Fruit fly (Drosophila melanogaster) whole organism, prepupa: ENCODE data around the gene Gr64d.

Experiments used
- CG11294 ChIP-seq: fragments of 200-800 bp; sonication (Bioruptor generic); IDR thresholded peaks from 2 replicates; pipeline ENCODE4 v1.3.6; 2022; ENCODE audit warnings: missing biosample characterization, missing genetic modification characterization
- CG11762 ChIP-seq: fragments of 200-800 bp; sonication (Bioruptor generic); optimal IDR thresholded peaks from 3 replicates; lab custom pipeline; 2016; ENCODE audit warnings: missing biosample characterization, missing genetic modification characterization; ENCODE audit not compliant: insufficient read depth
- CG11902 ChIP-seq: fragments of 200-800 bp; sonication (Bioruptor generic); optimal IDR thresholded peaks from 3 replicates; lab custom pipeline; 2016; ENCODE audit warnings: missing biosample characterization, missing genetic modification characterization
- CG31627 ChIP-seq: fragments of 200-800 bp; sonication (Bioruptor generic); optimal IDR thresholded peaks from 3 replicates; lab custom pipeline; 2016; ENCODE audit warnings: missing biosample characterization, missing genetic modification characterization
- CG3919 ChIP-seq: fragments of 200-800 bp; sonication (Bioruptor generic); optimal IDR thresholded peaks from 3 replicates; lab custom pipeline; 2016; ENCODE audit warnings: missing biosample characterization, missing genetic modification characterization
- CG4318 ChIP-seq: fragments of 200-800 bp; sonication (Bioruptor generic); optimal IDR thresholded peaks from 3 replicates; lab custom pipeline; 2017; ENCODE audit warnings: missing biosample characterization, mild to moderate bottlenecking, missing genetic modification characterization
- CG6276 ChIP-seq: fragments of 200-800 bp; sonication (Bioruptor generic); optimal IDR thresholded peaks from 2 replicates; lab custom pipeline; 2017; ENCODE audit warnings: missing biosample characterization, mild to moderate bottlenecking, missing genetic modification characterization
- CG6792 ChIP-seq: fragments of 200-800 bp; sonication (Bioruptor generic); optimal IDR thresholded peaks from 3 replicates; lab custom pipeline; 2016; ENCODE audit warnings: missing biosample characterization, missing genetic modification characterization
- CG6854 ChIP-seq: fragments of 200-800 bp; sonication (Bioruptor generic); optimal IDR thresholded peaks from 2 replicates; lab custom pipeline; 2017; ENCODE audit warnings: missing biosample characterization, mild to moderate bottlenecking, missing genetic modification characterization
- CG8319 ChIP-seq: fragments of 200-800 bp; sonication (Bioruptor generic); optimal IDR thresholded peaks from 3 replicates; lab custom pipeline; 2016; ENCODE audit warnings: missing biosample characterization, missing genetic modification characterization
- CG8632 ChIP-seq: fragments of 200-800 bp; sonication (Bioruptor generic); optimal IDR thresholded peaks from 3 replicates; lab custom pipeline; 2016; ENCODE audit warnings: missing biosample characterization, missing genetic modification characterization
- Eip78C ChIP-seq: fragments of 200-800 bp; sonication (Bioruptor generic); peaks from one replicate; lab custom pipeline; 2016; ENCODE audit warnings: missing biosample characterization, missing genetic modification characterization
- Eip93F ChIP-seq: fragments of 200-800 bp; sonication (Bioruptor generic); optimal IDR thresholded peaks from 2 replicates; lab custom pipeline; 2016; ENCODE audit warnings: missing biosample characterization, mild to moderate bottlenecking, missing genetic modification characterization
- Ets96B ChIP-seq: fragments of 200-800 bp; optimal IDR thresholded peaks from 2 replicates; lab custom pipeline; 2019; ENCODE audit warnings: missing biosample characterization, mild to moderate bottlenecking, missing genetic modification characterization, moderate library complexity
- Gug ChIP-seq: fragments of 200-800 bp; sonication (Bioruptor generic); IDR thresholded peaks from 2 replicates; pipeline ENCODE4 v1.3.6; 2022; ENCODE audit warnings: missing biosample characterization, missing genetic modification characterization
- Hr38 ChIP-seq: sonication (Bioruptor generic); optimal IDR thresholded peaks from 2 replicates; lab custom pipeline; 2016; ENCODE audit warnings: missing biosample characterization, missing genetic modification characterization
- Hr39 ChIP-seq: fragments of 200-800 bp; sonication (Bioruptor generic); optimal IDR thresholded peaks from 2 replicates; lab custom pipeline; 2016; ENCODE audit warnings: missing biosample characterization, missing genetic modification characterization
- Hr4 ChIP-seq: fragments of 200-800 bp; sonication (Bioruptor generic); optimal IDR thresholded peaks from 3 replicates; lab custom pipeline; 2016; ENCODE audit warnings: missing biosample characterization, missing genetic modification characterization
- Lpt ChIP-seq: fragments of 200-800 bp; sonication (Bioruptor generic); optimal IDR thresholded peaks from 3 replicates; lab custom pipeline; 2016; ENCODE audit warnings: missing biosample characterization, missing genetic modification characterization
- Met ChIP-seq: fragments of 200-800 bp; sonication (Bioruptor generic); optimal IDR thresholded peaks from 3 replicates; lab custom pipeline; 2016; ENCODE audit warnings: missing biosample characterization, missing genetic modification characterization
- OdsH ChIP-seq: fragments of 200-800 bp; sonication (Bioruptor generic); optimal IDR thresholded peaks from 3 replicates; lab custom pipeline; 2016; ENCODE audit warnings: missing biosample characterization, missing genetic modification characterization
- Smox ChIP-seq: fragments of 200-800 bp; sonication (Bioruptor generic); optimal IDR thresholded peaks from 3 replicates; lab custom pipeline; 2016; ENCODE audit warnings: missing biosample characterization, missing genetic modification characterization
- achi ChIP-seq: fragments of 200-800 bp; sonication (Bioruptor generic); optimal IDR thresholded peaks from 3 replicates; lab custom pipeline; 2016; ENCODE audit warnings: missing biosample characterization, missing genetic modification characterization
- acj6 ChIP-seq: fragments of 200-800 bp; sonication (Bioruptor generic); optimal IDR thresholded peaks from 3 replicates; lab custom pipeline; 2016; ENCODE audit warnings: missing biosample characterization, missing genetic modification characterization
- dac ChIP-seq: fragments of 200-800 bp; sonication (Bioruptor generic); optimal IDR thresholded peaks from 2 replicates; lab custom pipeline; 2017; ENCODE audit warnings: missing biosample characterization, mild to moderate bottlenecking, missing genetic modification characterization
- dsx ChIP-seq: fragments of 200-800 bp; optimal IDR thresholded peaks from 3 replicates; lab custom pipeline; 2019; ENCODE audit warnings: missing biosample characterization, mild to moderate bottlenecking, missing genetic modification characterization, moderate library complexity; ENCODE audit not compliant: poor library complexity, severe bottlenecking
- eg ChIP-seq: fragments of 200-800 bp; sonication (Bioruptor generic); IDR thresholded peaks from 3 replicates; pipeline ENCODE4 v1.3.6; 2022; ENCODE audit warnings: missing biosample characterization, missing genetic modification characterization
- fd59A ChIP-seq: fragments of 200-800 bp; sonication (Bioruptor generic); optimal IDR thresholded peaks from 2 replicates; lab custom pipeline; 2017; ENCODE audit warnings: missing biosample characterization, mild to moderate bottlenecking, missing genetic modification characterization, missing genetic modification reagents
- fd85E ChIP-seq: fragments of 200-800 bp; sonication (Bioruptor generic); optimal IDR thresholded peaks from 3 replicates; lab custom pipeline; 2016; ENCODE audit warnings: missing biosample characterization, missing genetic modification characterization
- fkh ChIP-seq: fragments of 200-800 bp; sonication (Bioruptor generic); optimal IDR thresholded peaks from 3 replicates; lab custom pipeline; 2017; ENCODE audit warnings: missing biosample characterization, mild to moderate bottlenecking, missing genetic modification characterization, moderate library complexity
- lz ChIP-seq: fragments of 200-800 bp; sonication (Bioruptor generic); optimal IDR thresholded peaks from 3 replicates; lab custom pipeline; 2016; ENCODE audit warnings: missing biosample characterization, missing genetic modification characterization
- salr ChIP-seq, 2 experiments: fragments of 200-800 bp; sonication (Bioruptor generic); optimal IDR thresholded peaks; 3 replicates each; lab custom pipeline; 2016 to 2018; ENCODE audit warnings: missing biosample characterization in 2 of 2, missing genetic modification characterization in 2 of 2, mild to moderate bottlenecking in 1 of 2
- spab ChIP-seq: fragments of 200-800 bp; sonication (Bioruptor generic); optimal IDR thresholded peaks from 2 replicates; lab custom pipeline; 2017; ENCODE audit warnings: missing biosample characterization, mild to moderate bottlenecking, missing genetic modification characterization, missing genetic modification reagents
- ss ChIP-seq, 2 experiments: fragments of 200-800 bp; sonication (Bioruptor generic); optimal IDR thresholded peaks; 2 replicates in 1 of 2; 3 replicates in 1 of 2; lab custom pipeline; 2017 to 2018; ENCODE audit warnings: mild to moderate bottlenecking in 2 of 2, missing biosample characterization in 2 of 2, missing genetic modification characterization in 2 of 2, moderate library complexity in 1 of 2
- topi ChIP-seq: fragments of 200-800 bp; sonication (Bioruptor generic); optimal IDR thresholded peaks from 3 replicates; lab custom pipeline; 2016; ENCODE audit warnings: missing biosample characterization, missing genetic modification characterization

Gene Gr64d

dm6 chr3L:4080278-4080677 lies 48.4 kb downstream of the Gr64d start:
- TF ChIP-seq salr (GFP tag; optimal IDR thresholded peaks at IDR 0.05; lab: Kevin White, UChicago) (no peak), eg (GFP tag; lab: Robert Waterston, UW) (no peak), Hr38 (GFP tag; lab: Kevin White, UChicago) (no peak), CG11294 (GFP tag; lab: Robert Waterston, UW) (no peak), Eip78C (GFP tag; lab: Kevin White, UChicago) (no peak), Lpt (GFP tag; lab: Kevin White, UChicago) (no peak), Gug (GFP tag; lab: Robert Waterston, UW) (no peak), CG8632 (GFP tag; lab: Kevin White, UChicago) (no peak), CG4318 (GFP tag; lab: Kevin White, UChicago) (no peak), CG11902 (GFP tag; lab: Kevin White, UChicago) (no peak), Hr4 (GFP tag; lab: Kevin White, UChicago) (no peak), CG6276 (GFP tag; lab: Kevin White, UChicago) (no peak), CG31627 (GFP tag; lab: Kevin White, UChicago) (no peak), fd85E (no peak), CG8319 (GFP tag; lab: Kevin White, UChicago) (no peak)

- TF ChIP-seq acj6 (GFP tag; lab: Kevin White, UChicago): no peak
- TF ChIP-seq CG4318 (GFP tag; lab: Kevin White, UChicago): no peak
- TF ChIP-seq dac (GFP tag; lab: Kevin White, UChicago): no peak
- no peak for TF ChIP-seq CG6276 (GFP tag; lab: Kevin White, UChicago)
- TF ChIP-seq CG6792 (GFP tag; lab: Kevin White, UChicago): no peak
- TF ChIP-seq fd59A (GFP tag; lab: Kevin White, UChicago): no peak
- no peak for TF ChIP-seq CG11902 (GFP tag; lab: Kevin White, UChicago)
- TF ChIP-seq ss (GFP tag; optimal IDR thresholded peaks at IDR 0.05; lab: Kevin White, UChicago): no peak
- no peak for TF ChIP-seq fkh (GFP tag; lab: Kevin White, UChicago)
- TF ChIP-seq Hr38 (GFP tag; lab: Kevin White, UChicago): no peak
- no peak for TF ChIP-seq achi (GFP tag; lab: Kevin White, UChicago)
- no peak for TF ChIP-seq eg (GFP tag; lab: Robert Waterston, UW)
- TF ChIP-seq Hr39 (GFP tag; lab: Kevin White, UChicago): no peak
- no peak for TF ChIP-seq CG31627 (GFP tag; lab: Kevin White, UChicago)
- no peak for TF ChIP-seq Smox
- no peak for TF ChIP-seq spab
- TF ChIP-seq Hr4 (GFP tag; lab: Kevin White, UChicago): no peak
- no peak for TF ChIP-seq OdsH (GFP tag; lab: Kevin White, UChicago)
Measured at dm6 chr3L:4081243-4081642, 49.4 kb downstream of the Gr64d start.

- no peak for TF ChIP-seq CG3919 (GFP tag; lab: Kevin White, UChicago)
- no peak for TF ChIP-seq Eip93F (GFP tag; lab: Kevin White, UChicago)
- no peak for TF ChIP-seq Ets96B (tag; lab: Kevin White, UChicago)
- TF ChIP-seq achi (GFP tag; lab: Kevin White, UChicago): no peak
- no peak for TF ChIP-seq Met (GFP tag; lab: Kevin White, UChicago)
- TF ChIP-seq dsx (GFP tag; lab: Kevin White, UChicago): no peak
- no peak for TF ChIP-seq acj6 (GFP tag; lab: Kevin White, UChicago)
- TF ChIP-seq CG11762 (GFP tag; lab: Kevin White, UChicago): no peak
- no peak for TF ChIP-seq fd85E
- TF ChIP-seq lz (GFP tag; lab: Kevin White, UChicago): no peak
- no peak for TF ChIP-seq Hr39 (GFP tag; lab: Kevin White, UChicago)
- no peak for TF ChIP-seq CG6854
- no peak for TF ChIP-seq topi
- no peak for TF ChIP-seq Gug (GFP tag; lab: Robert Waterston, UW)
- no peak for TF ChIP-seq salr (GFP tag; optimal IDR thresholded peaks at IDR 0.05; lab: Kevin White, UChicago)
- no peak for TF ChIP-seq Eip78C (GFP tag; lab: Kevin White, UChicago)
Measured at dm6 chr3L:4083442-4083841, 51.6 kb downstream of the Gr64d start.
